Fruit fly (Drosophila melanogaster) ovary, adult (tissue): ENCODE measurements around the gene AOX3.
A peak's percentile ranks its signal among the peaks of the same experiment; 100 is the strongest.

Experiments used
- CG17801 ChIP-seq: fragments of 200-800 bp; optimal IDR thresholded peaks from 2 replicates; lab custom pipeline; 2019; ENCODE audit warnings: missing biosample characterization, mild to moderate bottlenecking, missing genetic modification characterization, moderate library complexity; ENCODE audit not compliant: partially characterized antibody

AOX3 gene

dm6 chr3R:15547827-15548517 lies at the start of gene AOX3:
Gene AOX3, minus strand, starts transcription at chr3R:15548188.
- peak; percentile 70 for TF ChIP-seq CG17801 (GFP tag; lab: Kevin White, UChicago)

- TF ChIP-seq CG17801 (GFP tag; lab: Kevin White, UChicago): no peak
Measured at dm6 chr3R:15596022-15596438, 48.0 kb upstream of the AOX3 start.

- TF ChIP-seq CG17801 (GFP tag; lab: Kevin White, UChicago): no peak
Measured at dm6 chr3R:15588567-15589321, 40.8 kb upstream of the AOX3 start.

dm6 chr3R:15587491-15587890 lies 39.5 kb upstream of the AOX3 start:
- TF ChIP-seq CG17801 (GFP tag; lab: Kevin White, UChicago): no peak

- no peak for TF ChIP-seq CG17801 (GFP tag; lab: Kevin White, UChicago)
Measured at dm6 chr3R:15584523-15585149, 36.6 kb upstream of the AOX3 start.

- TF ChIP-seq CG17801 (GFP tag; lab: Kevin White, UChicago): no peak
Measured at dm6 chr3R:15583447-15583846, 35.5 kb upstream of the AOX3 start.

dm6 chr3R:15582526-15583155 lies 34.7 kb upstream of the AOX3 start:
- TF ChIP-seq CG17801 (GFP tag; lab: Kevin White, UChicago): no peak

- TF ChIP-seq CG17801 (GFP tag; lab: Kevin White, UChicago): no peak
Measured at dm6 chr3R:15580719-15581118, 32.7 kb upstream of the AOX3 start.

dm6 chr3R:15579693-15580092 lies 31.7 kb upstream of the AOX3 start:
- no peak for TF ChIP-seq CG17801 (GFP tag; lab: Kevin White, UChicago)

- no peak for TF ChIP-seq CG17801 (GFP tag; lab: Kevin White, UChicago)
Measured at dm6 chr3R:15568569-15568968, 20.6 kb upstream of the AOX3 start.

dm6 chr3R:15567913-15568312 lies 19.9 kb upstream of the AOX3 start:
- TF ChIP-seq CG17801 (GFP tag; lab: Kevin White, UChicago): no peak

dm6 chr3R:15566948-15567347 lies 19.0 kb upstream of the AOX3 start:
- no peak for TF ChIP-seq CG17801 (GFP tag; lab: Kevin White, UChicago)

- TF ChIP-seq CG17801 (GFP tag; lab: Kevin White, UChicago): no peak
Measured at dm6 chr3R:15566340-15566739, 18.4 kb upstream of the AOX3 start.

- TF ChIP-seq CG17801 (GFP tag; lab: Kevin White, UChicago): no peak
Measured at dm6 chr3R:15557308-15557707, 9.3 kb upstream of the AOX3 start.

- TF ChIP-seq CG17801 (GFP tag; lab: Kevin White, UChicago): no peak
Measured at dm6 chr3R:15556524-15556923, 8.5 kb upstream of the AOX3 start.
